Fruit fly (Drosophila melanogaster) whole organism, embryonic: ENCODE results near the gene Vti1a.

ENCODE experiments used
- CG10565 ChIP-seq: fragments of 200-800 bp; sonication (Bioruptor generic); optimal IDR thresholded peaks from 3 replicates; lab custom pipeline; 2016; ENCODE audit warnings: missing biosample characterization, mild to moderate bottlenecking, missing genetic modification characterization
- CG11085 ChIP-seq: fragments of 200-800 bp; sonication (Bioruptor generic); IDR thresholded peaks from 2 replicates; pipeline ENCODE4 v1.3.6; 2022; ENCODE audit warnings: missing biosample characterization, missing genetic modification characterization
- CG11093 ChIP-seq: fragments of 200-800 bp; sonication (Bioruptor generic); IDR thresholded peaks from 3 replicates; pipeline ENCODE4 v1.3.6; 2022; ENCODE audit warnings: missing biosample characterization, missing genetic modification characterization
- CG12104 ChIP-seq: fragments of 200-800 bp; sonication (Bioruptor generic); optimal IDR thresholded peaks from 3 replicates; lab custom pipeline; 2016; ENCODE audit warnings: missing biosample characterization, missing genetic modification characterization
- CG12769 ChIP-seq: fragments of 200-800 bp; sonication (Bioruptor generic); optimal IDR thresholded peaks from 2 replicates; lab custom pipeline; 2019; ENCODE audit warnings: missing biosample characterization, mild to moderate bottlenecking, missing genetic modification characterization, moderate library complexity
- CG14710 ChIP-seq: fragments of 200-800 bp; sonication (Bioruptor generic); optimal IDR thresholded peaks from 3 replicates; lab custom pipeline; 2019; ENCODE audit warnings: missing biosample characterization, mild to moderate bottlenecking, missing genetic modification characterization, moderate library complexity
- CG1529 ChIP-seq: fragments of 200-800 bp; sonication (Bioruptor generic); optimal IDR thresholded peaks from 3 replicates; lab custom pipeline; 2018; ENCODE audit warnings: missing biosample characterization, missing genetic modification characterization
- CG2116 ChIP-seq: fragments of 200-800 bp; sonication (Bioruptor generic); optimal IDR thresholded peaks from 3 replicates; lab custom pipeline; 2018; ENCODE audit warnings: missing biosample characterization, mild to moderate bottlenecking, missing genetic modification characterization
- CG2712 ChIP-seq: fragments of 200-800 bp; optimal IDR thresholded peaks from 3 replicates; lab custom pipeline; 2019; ENCODE audit warnings: missing biosample characterization, mild to moderate bottlenecking, missing genetic modification characterization, moderate library complexity
- CG2875 ChIP-seq: fragments of 200-800 bp; sonication (Bioruptor generic); optimal IDR thresholded peaks from 2 replicates; lab custom pipeline; 2017; ENCODE audit warnings: missing biosample characterization, mild to moderate bottlenecking, missing genetic modification characterization, missing genetic modification reagents
- CG34224 ChIP-seq: fragments of 200-800 bp; sonication (Bioruptor generic); IDR thresholded peaks from 3 replicates; pipeline ENCODE4 v1.3.6; 2022; ENCODE audit warnings: missing biosample characterization, missing genetic modification characterization; ENCODE audit not compliant: partially characterized antibody
- CG3847 ChIP-seq: fragments of 200-800 bp; sonication (Bioruptor generic); IDR thresholded peaks from 2 replicates; pipeline ENCODE4 v1.3.6; 2022; ENCODE audit warnings: missing biosample characterization, missing genetic modification characterization
- CG4360 ChIP-seq: fragments of 200-800 bp; sonication (Bioruptor generic); IDR thresholded peaks from 2 replicates; pipeline ENCODE4 v1.3.6; 2022; ENCODE audit warnings: missing biosample characterization, missing genetic modification characterization
- CG6254 ChIP-seq: fragments of 200-800 bp; sonication (Bioruptor generic); optimal IDR thresholded peaks from 3 replicates; lab custom pipeline; 2017; ENCODE audit warnings: mild to moderate bottlenecking, missing biosample characterization, missing genetic modification reagents, missing genetic modification characterization
- CG7372 ChIP-seq: fragments of 200-800 bp; sonication (Bioruptor generic); IDR thresholded peaks from 2 replicates; pipeline ENCODE4 v1.3.6; 2022; ENCODE audit warnings: missing biosample characterization, missing genetic modification characterization
- CG7839 ChIP-seq: fragments of 200-800 bp; sonication (Bioruptor generic); optimal IDR thresholded peaks from 3 replicates; lab custom pipeline; 2018; ENCODE audit warnings: missing biosample characterization, mild to moderate bottlenecking, missing genetic modification characterization, moderate library complexity
- CG9437 ChIP-seq: fragments of 200-800 bp; sonication (Bioruptor generic); optimal IDR thresholded peaks from 2 replicates; lab custom pipeline; 2018; ENCODE audit warnings: missing biosample characterization, mild to moderate bottlenecking, missing genetic modification characterization
- Doc3 ChIP-seq: fragments of 200-800 bp; sonication (Bioruptor generic); IDR thresholded peaks from 3 replicates; pipeline ENCODE4 v1.3.6; 2022; ENCODE audit warnings: missing biosample characterization, missing genetic modification characterization; ENCODE audit not compliant: partially characterized antibody
- Fer2 ChIP-seq: fragments of 200-800 bp; sonication (Bioruptor generic); optimal IDR thresholded peaks from 2 replicates; lab custom pipeline; 2018; ENCODE audit warnings: missing biosample characterization, mild to moderate bottlenecking, missing genetic modification characterization, moderate library complexity
- HLH3B ChIP-seq: fragments of 200-800 bp; sonication (Bioruptor generic); IDR thresholded peaks from 2 replicates; pipeline ENCODE4 v1.3.6; 2022; ENCODE audit warnings: missing biosample characterization, missing genetic modification characterization
- Kr ChIP-seq: fragments of 200-800 bp; sonication (Bioruptor generic); optimal IDR thresholded peaks from 2 replicates; lab custom pipeline; 2017; ENCODE audit warnings: missing biosample characterization, mild to moderate bottlenecking, missing genetic modification characterization
- Mad ChIP-seq: fragments of 200-800 bp; sonication (Bioruptor generic); optimal IDR thresholded peaks from 2 replicates; lab custom pipeline; 2016; ENCODE audit warnings: missing biosample characterization, missing genetic modification characterization
- Myb ChIP-seq: fragments of 200-800 bp; sonication (Bioruptor generic); optimal IDR thresholded peaks from 2 replicates; lab custom pipeline; 2016; ENCODE audit warnings: missing biosample characterization, missing genetic modification characterization
- NfI ChIP-seq: fragments of 200-800 bp; sonication (Bioruptor generic); optimal IDR thresholded peaks from 3 replicates; lab custom pipeline; 2018; ENCODE audit warnings: missing biosample characterization, mild to moderate bottlenecking, missing genetic modification characterization, moderate library complexity
- Scr ChIP-seq: fragments of 200-800 bp; sonication (Bioruptor generic); IDR thresholded peaks from 2 replicates; pipeline ENCODE4 v1.3.6; 2022; ENCODE audit warnings: missing biosample characterization, missing genetic modification characterization; ENCODE audit not compliant: partially characterized antibody
- Sin3A ChIP-seq: fragments of >200 bp; optimal IDR thresholded peaks from 2 replicates; lab custom pipeline; 2018
- Ssrp ChIP-seq: fragments of 200-800 bp; sonication (Bioruptor generic); optimal IDR thresholded peaks from 2 replicates; lab custom pipeline; 2018; ENCODE audit warnings: missing biosample characterization, mild to moderate bottlenecking, missing genetic modification characterization, moderate library complexity
- ac ChIP-seq: fragments of 200-800 bp; sonication (Bioruptor generic); optimal IDR thresholded peaks from 3 replicates; lab custom pipeline; 2017; ENCODE audit warnings: missing biosample characterization, mild to moderate bottlenecking, missing genetic modification characterization
- bcd ChIP-seq: fragments of 200-800 bp; sonication (Bioruptor generic); optimal IDR thresholded peaks from 2 replicates; lab custom pipeline; 2017; ENCODE audit warnings: missing biosample characterization, mild to moderate bottlenecking, missing genetic modification characterization
- chm ChIP-seq: fragments of 200-800 bp; sonication (Bioruptor generic); IDR thresholded peaks from 2 replicates; pipeline ENCODE4 v1.3.6; 2022; ENCODE audit warnings: missing biosample characterization, missing genetic modification characterization
- chn ChIP-seq: fragments of 200-800 bp; sonication (Bioruptor generic); optimal IDR thresholded peaks from 2 replicates; lab custom pipeline; 2016; ENCODE audit warnings: missing biosample characterization, missing genetic modification characterization
- corto ChIP-seq: fragments of 200-800 bp; sonication (Bioruptor generic); optimal IDR thresholded peaks from 2 replicates; lab custom pipeline; 2016; ENCODE audit warnings: missing biosample characterization, mild to moderate bottlenecking, missing genetic modification characterization, moderate library complexity
- crp ChIP-seq, 2 experiments: fragments of 200-800 bp; sonication (Bioruptor generic); optimal IDR thresholded peaks; 2 replicates in 1 of 2; 3 replicates in 1 of 2; lab custom pipeline; 2017; ENCODE audit warnings: missing biosample characterization in 2 of 2, missing genetic modification characterization in 2 of 2, mild to moderate bottlenecking in 1 of 2, moderate library complexity in 1 of 2
- eve ChIP-seq, 2 experiments: fragments of >200 bp; optimal IDR thresholded peaks; 2 replicates each; lab custom pipeline; 2017; ENCODE audit warnings: missing biosample characterization in 2 of 2, missing genetic modification characterization in 2 of 2
- fd96Cb ChIP-seq: fragments of 200-800 bp; sonication (Bioruptor generic); optimal IDR thresholded peaks from 2 replicates; lab custom pipeline; 2018; ENCODE audit warnings: missing biosample characterization, mild to moderate bottlenecking, missing genetic modification characterization, moderate library complexity
- gfzf ChIP-seq: fragments of 200-800 bp; sonication (Bioruptor generic); optimal IDR thresholded peaks from 2 replicates; lab custom pipeline; 2016; ENCODE audit warnings: missing biosample characterization, mild to moderate bottlenecking, missing genetic modification characterization, moderate library complexity
- gsb-n ChIP-seq: fragments of 200-800 bp; sonication (Bioruptor generic); optimal IDR thresholded peaks from 3 replicates; lab custom pipeline; 2018; ENCODE audit warnings: missing biosample characterization, mild to moderate bottlenecking, missing genetic modification characterization
- inv ChIP-seq: fragments of 200-800 bp; sonication (Bioruptor generic); IDR thresholded peaks from 2 replicates; pipeline ENCODE4 v1.3.6; 2022; ENCODE audit warnings: missing biosample characterization, missing genetic modification characterization; ENCODE audit not compliant: partially characterized antibody
- kni ChIP-seq: fragments of 200-800 bp; sonication (Bioruptor generic); optimal IDR thresholded peaks from 3 replicates; lab custom pipeline; 2017; ENCODE audit warnings: mild to moderate bottlenecking, missing biosample characterization, missing genetic modification reagents, missing genetic modification characterization
- mam ChIP-seq: fragments of 200-800 bp; sonication (Bioruptor generic); optimal IDR thresholded peaks from 3 replicates; lab custom pipeline; 2016; ENCODE audit warnings: missing biosample characterization, missing genetic modification characterization
- mld ChIP-seq: fragments of 200-800 bp; sonication (Bioruptor generic); IDR thresholded peaks from 3 replicates; pipeline ENCODE4 v1.3.6; 2022; ENCODE audit warnings: missing biosample characterization, missing genetic modification characterization; ENCODE audit not compliant: partially characterized antibody
- nau ChIP-seq: fragments of 200-800 bp; sonication (Bioruptor generic); optimal IDR thresholded peaks from 3 replicates; lab custom pipeline; 2017; ENCODE audit warnings: missing biosample characterization, mild to moderate bottlenecking, missing genetic modification characterization, missing genetic modification reagents
- pros ChIP-seq: fragments of 200-800 bp; sonication (Bioruptor generic); optimal IDR thresholded peaks from 3 replicates; lab custom pipeline; 2019; ENCODE audit warnings: missing biosample characterization, mild to moderate bottlenecking, missing genetic modification characterization, moderate library complexity
- pzg ChIP-seq: fragments of 200-800 bp; sonication (Bioruptor generic); optimal IDR thresholded peaks from 3 replicates; lab custom pipeline; 2018; ENCODE audit warnings: missing biosample characterization, mild to moderate bottlenecking, missing genetic modification characterization, moderate library complexity
- repo ChIP-seq: fragments of 200-800 bp; sonication (Bioruptor generic); optimal IDR thresholded peaks from 2 replicates; lab custom pipeline; 2016; ENCODE audit warnings: missing biosample characterization, missing genetic modification characterization
- schlank ChIP-seq: fragments of 200-800 bp; sonication (Bioruptor generic); optimal IDR thresholded peaks from 2 replicates; lab custom pipeline; 2018; ENCODE audit warnings: missing biosample characterization, mild to moderate bottlenecking, missing genetic modification characterization
- seq ChIP-seq: fragments of 200-800 bp; sonication (Bioruptor generic); IDR thresholded peaks from 2 replicates; pipeline ENCODE4 v1.3.6; 2022; ENCODE audit warnings: missing biosample characterization, missing genetic modification characterization
- tio ChIP-seq: fragments of 200-800 bp; sonication (Bioruptor generic); optimal IDR thresholded peaks from 2 replicates; lab custom pipeline; 2017; ENCODE audit warnings: missing biosample characterization, missing genetic modification characterization, inconsistent platforms
- unc-4 ChIP-seq: fragments of 200-800 bp; sonication (Bioruptor generic); IDR thresholded peaks from 2 replicates; pipeline ENCODE4 v1.3.6; 2022; ENCODE audit warnings: missing biosample characterization, missing genetic modification characterization; ENCODE audit not compliant: partially characterized antibody

Gene Vti1a

dm6 chr3L:654019-654418 is 38.7 kb downstream of the Vti1a start, which contains the start of the genes MED30 and Rev1 (continued):
- TF ChIP-seq chm (GFP tag; lab: Robert Waterston, UW) = peak; percentile 85
- 0 out of 2 replicates have a peak, but pooled peaks have one; percentile 15 for TF ChIP-seq inv (GFP tag; lab: Robert Waterston, UW)
- TF ChIP-seq kni (GFP tag; lab: Kevin White, UChicago) = peak; percentile 51
- TF ChIP-seq CG2712 (tag; lab: Kevin White, UChicago) = peak; percentile 92
- TF ChIP-seq CG2116 (GFP tag; lab: Kevin White, UChicago) = peak; percentile 96
- no peak for TF ChIP-seq mld (GFP tag; lab: Robert Waterston, UW)
- TF ChIP-seq HLH3B (GFP tag; lab: Robert Waterston, UW) = peak; percentile 91
- TF ChIP-seq repo = peak; percentile 95
- TF ChIP-seq Ssrp (tag; lab: Kevin White, UChicago) = peak; percentile 85
- TF ChIP-seq CG12769 (tag; lab: Kevin White, UChicago) = peak; percentile 96
- TF ChIP-seq CG6254 (GFP tag; lab: Kevin White, UChicago) = peak; percentile 71
- TF ChIP-seq corto (GFP tag; lab: Kevin White, UChicago) = peak; percentile 57
- peak; percentile 2 for TF ChIP-seq ac
- TF ChIP-seq CG11085 (GFP tag; lab: Robert Waterston, UW) = peak; percentile 89
- TF ChIP-seq nau (GFP tag; lab: Kevin White, UChicago) = no peak
- no peak for TF ChIP-seq Doc3 (GFP tag; lab: Robert Waterston, UW)
- peak; percentile 85 for TF ChIP-seq CG12104 (GFP tag; lab: Kevin White, UChicago)
- TF ChIP-seq CG14710 (tag; lab: Kevin White, UChicago) = peak; percentile 93
- peak; percentile 83 for TF ChIP-seq CG2875
- TF ChIP-seq NfI (GFP tag; lab: Kevin White, UChicago) = peak; percentile 94
- peak; percentile 52 for TF ChIP-seq Scr (GFP tag; lab: Robert Waterston, UW)
- peak; percentile 85 for TF ChIP-seq fd96Cb (tag; lab: Kevin White, UChicago)
- peak; percentile 95 for TF ChIP-seq Mad (GFP tag; lab: Kevin White, UChicago)
- no peak for TF ChIP-seq tio (GFP tag; lab: Kevin White, UChicago)
- TF ChIP-seq gsb-n (tag; lab: Kevin White, UChicago) = peak; percentile 84
- TF ChIP-seq CG9437 (GFP tag; lab: Kevin White, UChicago) = peak; percentile 77
- TF ChIP-seq mam (GFP tag; lab: Kevin White, UChicago) = peak; percentile 98
- no peak for TF ChIP-seq Kr (GFP tag; lab: Kevin White, UChicago)
- TF ChIP-seq CG7839 (tag; lab: Kevin White, UChicago) = peak; percentile 92
- peak; percentile 54 for TF ChIP-seq CG10565
- TF ChIP-seq CG11093 (GFP tag; lab: Robert Waterston, UW) = peak; percentile 79
- peak; percentile 62 for TF ChIP-seq CG4360 (GFP tag; lab: Robert Waterston, UW)
- peak; percentile 88 for TF ChIP-seq Myb
- TF ChIP-seq Fer2 (tag; lab: Kevin White, UChicago) = peak; percentile 94
- TF ChIP-seq CG7372 (GFP tag; lab: Robert Waterston, UW) = peak; percentile 87
- TF ChIP-seq bcd (GFP tag; lab: Kevin White, UChicago) = peak; percentile 92
- peak; percentile 87 for TF ChIP-seq schlank (tag; lab: Kevin White, UChicago)
- TF ChIP-seq CG3847 = peak; percentile 94
- peak; percentile 68 for TF ChIP-seq Sin3A (lab: Kevin White, UChicago)
- TF ChIP-seq eve (GFP tag; optimal IDR thresholded peaks at IDR 0.05; lab: Kevin White, UChicago) = no peak
- peak; percentile 83 for TF ChIP-seq pzg
- TF ChIP-seq gfzf = peak; percentile 48
- peak; percentile 93 to 97 for TF ChIP-seq crp (GFP tag; optimal IDR thresholded peaks at IDR 0.05; lab: Kevin White, UChicago)
- TF ChIP-seq pros (GFP tag; lab: Kevin White, UChicago) = no peak
- TF ChIP-seq unc-4 (GFP tag; lab: Robert Waterston, UW) = peak; percentile 60
- TF ChIP-seq CG34224 (GFP tag; lab: Robert Waterston, UW) = peak; percentile 75
- TF ChIP-seq chn (GFP tag; lab: Kevin White, UChicago) = peak; percentile 96
- TF ChIP-seq CG1529 (GFP tag; lab: Kevin White, UChicago) = peak; percentile 84
- peak; percentile 84 for TF ChIP-seq seq (GFP tag; lab: Robert Waterston, UW)
